Fruit fly (Drosophila melanogaster) whole organism, embryonic: ENCODE data around the gene apolpp.

Experiments used
- Atf6 ChIP-seq: fragments of 200-800 bp; sonication (Bioruptor generic); IDR thresholded peaks from 2 replicates; pipeline ENCODE4 v1.3.6; 2022; ENCODE audit warnings: missing biosample characterization, missing genetic modification characterization
- BEAF-32 ChIP-seq: fragments of 200-800 bp; sonication (Bioruptor generic); optimal IDR thresholded peaks from 3 replicates; lab custom pipeline; 2017; ENCODE audit warnings: missing biosample characterization, missing genetic modification characterization, mild to moderate bottlenecking, moderate library complexity, missing genetic modification reagents
- Bgb ChIP-seq: fragments of 200-800 bp; sonication (Bioruptor generic); IDR thresholded peaks from 2 replicates; pipeline ENCODE4 v1.3.6; 2022; ENCODE audit warnings: missing biosample characterization, missing genetic modification characterization; ENCODE audit not compliant: partially characterized antibody
- CG10209 ChIP-seq: fragments of 200-800 bp; sonication (Bioruptor generic); optimal IDR thresholded peaks from 3 replicates; lab custom pipeline; 2017; ENCODE audit warnings: missing biosample characterization, mild to moderate bottlenecking, missing genetic modification characterization, missing genetic modification reagents
- CG10543 ChIP-seq: fragments of 200-800 bp; sonication (Bioruptor generic); optimal IDR thresholded peaks from 3 replicates; lab custom pipeline; 2017; ENCODE audit warnings: missing biosample characterization, mild to moderate bottlenecking, missing genetic modification characterization, moderate library complexity
- CG10979 ChIP-seq: fragments of 200-800 bp; sonication (Bioruptor generic); optimal IDR thresholded peaks from 2 replicates; lab custom pipeline; 2018; ENCODE audit warnings: missing biosample characterization, mild to moderate bottlenecking, missing genetic modification characterization, moderate library complexity
- CG11696 ChIP-seq: fragments of 200-800 bp; sonication (Bioruptor generic); IDR thresholded peaks from 2 replicates; pipeline ENCODE4 v1.3.6; 2022; ENCODE audit warnings: missing biosample characterization, missing genetic modification characterization
- CG13287 ChIP-seq: fragments of 200-800 bp; sonication (Bioruptor generic); IDR thresholded peaks from 2 replicates; pipeline ENCODE4 v1.3.6; 2022; ENCODE audit warnings: missing biosample characterization, missing genetic modification characterization; ENCODE audit not compliant: partially characterized antibody
- CG17359 ChIP-seq: fragments of 200-800 bp; sonication (Bioruptor generic); optimal IDR thresholded peaks from 3 replicates; lab custom pipeline; 2018; ENCODE audit warnings: missing biosample characterization, mild to moderate bottlenecking, missing genetic modification characterization, moderate library complexity
- CG17568 ChIP-seq: fragments of 200-800 bp; sonication (Bioruptor generic); optimal IDR thresholded peaks from 2 replicates; lab custom pipeline; 2018; ENCODE audit warnings: missing biosample characterization, mild to moderate bottlenecking, missing genetic modification characterization, moderate library complexity
- CG18619 ChIP-seq: fragments of 200-800 bp; sonication (Bioruptor generic); optimal IDR thresholded peaks from 3 replicates; lab custom pipeline; 2017; ENCODE audit warnings: missing biosample characterization, mild to moderate bottlenecking, missing genetic modification characterization
- CG18764 ChIP-seq: fragments of 200-800 bp; sonication (Bioruptor generic); optimal IDR thresholded peaks from 3 replicates; lab custom pipeline; 2016; ENCODE audit warnings: missing biosample characterization, missing genetic modification characterization
- CG2129 ChIP-seq: fragments of 200-800 bp; sonication (Bioruptor generic); IDR thresholded peaks from 2 replicates; pipeline ENCODE4 v1.3.6; 2022; ENCODE audit warnings: missing biosample characterization, missing genetic modification characterization; ENCODE audit not compliant: partially characterized antibody
- CG30020 ChIP-seq: fragments of 200-800 bp; optimal IDR thresholded peaks from 2 replicates; lab custom pipeline; 2019; ENCODE audit warnings: missing biosample characterization, mild to moderate bottlenecking, missing genetic modification characterization, moderate library complexity
- CG31388 ChIP-seq: fragments of 200-800 bp; sonication (Bioruptor generic); optimal IDR thresholded peaks from 2 replicates; lab custom pipeline; 2016; ENCODE audit warnings: missing biosample characterization, missing genetic modification characterization
- CG31441 ChIP-seq: fragments of 200-800 bp; sonication (Bioruptor generic); IDR thresholded peaks from 2 replicates; pipeline ENCODE4 v1.3.6; 2022; ENCODE audit warnings: missing biosample characterization, missing genetic modification characterization
- CG34224 ChIP-seq: fragments of 200-800 bp; sonication (Bioruptor generic); IDR thresholded peaks from 3 replicates; pipeline ENCODE4 v1.3.6; 2022; ENCODE audit warnings: missing biosample characterization, missing genetic modification characterization; ENCODE audit not compliant: partially characterized antibody
- CG4328 ChIP-seq: fragments of 200-800 bp; sonication (Bioruptor generic); optimal IDR thresholded peaks from 3 replicates; lab custom pipeline; 2017; ENCODE audit warnings: missing biosample characterization, missing genetic modification reagents, missing genetic modification characterization
- CG4820 ChIP-seq: fragments of 200-800 bp; sonication (Bioruptor generic); optimal IDR thresholded peaks from 3 replicates; lab custom pipeline; 2016; ENCODE audit warnings: missing biosample characterization, missing genetic modification characterization
- CG6175 ChIP-seq: fragments of 200-800 bp; sonication (Bioruptor generic); IDR thresholded peaks from 3 replicates; pipeline ENCODE4 v1.3.6; 2022; ENCODE audit warnings: missing biosample characterization, missing genetic modification characterization
- CG6854 ChIP-seq: fragments of 200-800 bp; sonication (Bioruptor generic); optimal IDR thresholded peaks from 3 replicates; lab custom pipeline; 2017; ENCODE audit warnings: missing biosample characterization, mild to moderate bottlenecking, missing genetic modification characterization
- Doc2 ChIP-seq: fragments of 200-800 bp; sonication (Bioruptor generic); IDR thresholded peaks from 2 replicates; pipeline ENCODE4 v1.3.6; 2022; ENCODE audit warnings: missing biosample characterization, missing genetic modification characterization
- H2.0 ChIP-seq: fragments of 200-800 bp; sonication (Bioruptor generic); IDR thresholded peaks from 2 replicates; pipeline ENCODE4 v1.3.6; 2022; ENCODE audit warnings: missing biosample characterization, missing genetic modification characterization
- HmgD ChIP-seq: fragments of 200-800 bp; sonication (Bioruptor generic); optimal IDR thresholded peaks from 3 replicates; lab custom pipeline; 2016; ENCODE audit warnings: missing biosample characterization, missing genetic modification characterization
- Hsf ChIP-seq: fragments of 200-800 bp; sonication (Bioruptor generic); optimal IDR thresholded peaks from 3 replicates; lab custom pipeline; 2016; ENCODE audit warnings: missing biosample characterization, missing genetic modification characterization
- Med ChIP-seq: fragments of 200-800 bp; sonication (Bioruptor generic); peaks from one replicate; lab custom pipeline; 2016; ENCODE audit warnings: missing biosample characterization, missing genetic modification characterization, mild to moderate bottlenecking, inconsistent platforms, moderate library complexity
- Meics ChIP-seq: fragments of 200-800 bp; sonication (Bioruptor generic); optimal IDR thresholded peaks from 2 replicates; lab custom pipeline; 2017; ENCODE audit warnings: missing biosample characterization, mild to moderate bottlenecking, missing genetic modification characterization
- Nf-YC ChIP-seq: fragments of 200-800 bp; optimal IDR thresholded peaks from 3 replicates; lab custom pipeline; 2019; ENCODE audit warnings: missing biosample characterization, mild to moderate bottlenecking, missing genetic modification characterization, moderate library complexity
- Oaz ChIP-seq: fragments of 200-800 bp; sonication (Bioruptor generic); IDR thresholded peaks from 2 replicates; pipeline ENCODE4 v1.3.6; 2022; ENCODE audit warnings: missing biosample characterization, missing genetic modification characterization
- Sin3A ChIP-seq: fragments of >200 bp; optimal IDR thresholded peaks from 2 replicates; lab custom pipeline; 2018
- Sry-δ ChIP-seq: fragments of 200-800 bp; sonication (Bioruptor generic); optimal IDR thresholded peaks from 2 replicates; lab custom pipeline; 2016; ENCODE audit warnings: missing biosample characterization, missing genetic modification characterization
- ap ChIP-seq: fragments of 200-800 bp; sonication (Bioruptor generic); IDR thresholded peaks from 2 replicates; pipeline ENCODE4 v1.3.6; 2022; ENCODE audit warnings: missing biosample characterization, missing genetic modification characterization
- cas ChIP-seq: fragments of 200-800 bp; sonication (Bioruptor generic); IDR thresholded peaks from 2 replicates; pipeline ENCODE4 v1.3.6; 2022; ENCODE audit warnings: missing biosample characterization, missing genetic modification characterization
- chinmo ChIP-seq: fragments of 200-800 bp; sonication (Bioruptor generic); IDR thresholded peaks from 4 replicates; pipeline ENCODE4 v1.3.6; 2022; ENCODE audit warnings: missing biosample characterization, missing genetic modification characterization; ENCODE audit not compliant: partially characterized antibody
- ems ChIP-seq: fragments of 200-800 bp; sonication (Bioruptor generic); optimal IDR thresholded peaks from 3 replicates; lab custom pipeline; 2016; ENCODE audit warnings: missing biosample characterization, missing genetic modification characterization
- ewg ChIP-seq: fragments of 200-800 bp; sonication (Bioruptor generic); optimal IDR thresholded peaks from 3 replicates; lab custom pipeline; 2017; ENCODE audit warnings: mild to moderate bottlenecking, missing biosample characterization, missing genetic modification reagents, missing genetic modification characterization
- gsb ChIP-seq: fragments of 200-800 bp; sonication (Bioruptor generic); IDR thresholded peaks from 2 replicates; pipeline ENCODE4 v1.3.6; 2022; ENCODE audit warnings: missing biosample characterization, missing genetic modification characterization
- ham ChIP-seq: fragments of 200-800 bp; sonication (Bioruptor generic); IDR thresholded peaks from 2 replicates; pipeline ENCODE4 v1.3.6; 2022; ENCODE audit warnings: missing biosample characterization, missing genetic modification characterization
- hbn ChIP-seq: fragments of 200-800 bp; sonication (Bioruptor generic); IDR thresholded peaks from 2 replicates; pipeline ENCODE4 v1.3.6; 2022; ENCODE audit warnings: missing biosample characterization, missing genetic modification characterization; ENCODE audit not compliant: partially characterized antibody
- kni ChIP-seq: fragments of 200-800 bp; sonication (Bioruptor generic); optimal IDR thresholded peaks from 3 replicates; lab custom pipeline; 2017; ENCODE audit warnings: mild to moderate bottlenecking, missing biosample characterization, missing genetic modification reagents, missing genetic modification characterization
- nom ChIP-seq: fragments of 200-800 bp; sonication (Bioruptor generic); optimal IDR thresholded peaks from 2 replicates; lab custom pipeline; 2017; ENCODE audit warnings: missing biosample characterization, missing genetic modification characterization, mild to moderate bottlenecking, moderate library complexity, missing genetic modification reagents
- pan ChIP-seq, 4 experiments: fragments of >200 bp in 3 of 4; fragments of 200-800 bp in 1 of 4; sonication (Bioruptor generic) in 1 of 4; optimal IDR thresholded peaks in 3 of 4; IDR thresholded peaks in 1 of 4; 2 replicates each; pipeline versions ENCODE4 v1.3.6 to Lab custom; 2017 to 2022; ENCODE audit warnings: missing biosample characterization in 2 of 4, missing genetic modification characterization in 2 of 4, mixed read lengths in 1 of 4
- row ChIP-seq: fragments of 200-800 bp; sonication (Bioruptor generic); IDR thresholded peaks from 3 replicates; pipeline ENCODE4 v1.3.6; 2022; ENCODE audit warnings: missing biosample characterization, missing genetic modification characterization
- sens ChIP-seq: fragments of 200-800 bp; sonication (Bioruptor generic); peaks from one replicate; lab custom pipeline; 2016; ENCODE audit warnings: missing biosample characterization, missing genetic modification characterization
- slbo ChIP-seq: fragments of 200-800 bp; sonication (Bioruptor generic); IDR thresholded peaks from 2 replicates; pipeline ENCODE4 v1.3.6; 2022; ENCODE audit warnings: missing biosample characterization, missing genetic modification characterization
- ssp ChIP-seq: fragments of 200-800 bp; sonication (Bioruptor generic); IDR thresholded peaks from 2 replicates; pipeline ENCODE4 v1.3.6; 2022; ENCODE audit warnings: missing biosample characterization, missing genetic modification characterization
- vvl ChIP-seq: fragments of 200-800 bp; sonication (Bioruptor generic); IDR thresholded peaks from 2 replicates; pipeline ENCODE4 v1.3.6; 2022; ENCODE audit warnings: missing biosample characterization, missing genetic modification characterization
- wor ChIP-seq: fragments of 200-800 bp; sonication (Bioruptor generic); IDR thresholded peaks from 2 replicates; pipeline ENCODE4 v1.3.6; 2022; ENCODE audit warnings: missing biosample characterization, missing genetic modification characterization

The apolpp gene

DNA sequence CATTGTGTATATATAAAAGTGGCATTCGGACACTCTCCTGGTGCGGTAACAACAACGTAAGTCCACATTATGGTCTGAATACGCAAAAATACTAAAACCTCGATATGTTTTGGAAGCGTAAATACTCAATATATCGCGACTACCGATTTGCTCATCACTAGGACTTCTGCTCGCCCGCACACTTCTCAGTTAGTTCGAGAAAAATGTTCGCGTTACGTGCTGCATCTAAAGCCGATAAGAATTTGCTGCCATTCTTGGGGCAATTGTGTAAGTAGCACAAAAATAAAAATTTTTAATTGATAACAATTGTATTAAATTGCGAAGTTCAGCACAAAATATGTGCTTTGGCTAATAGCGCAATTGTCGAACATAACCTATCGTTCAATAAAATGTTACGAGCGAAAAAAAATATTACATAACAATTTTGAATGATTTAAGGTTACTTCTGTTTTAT lies 29.1 kb upstream of the apolpp start, which contains the start of gene CG11076 (continued):
- no peak for TF ChIP-seq pan (optimal IDR thresholded peaks at IDR 0.05; lab: Kevin White, UChicago)
- TF ChIP-seq pan (GFP tag; optimal IDR thresholded peaks at IDR 0.05 in 1 of 2, IDR thresholded peaks at IDR 0.05 in 1 of 2): no peak
- peak; percentile 72 for TF ChIP-seq nom (GFP tag; lab: Kevin White, UChicago)
- no peak for TF ChIP-seq CG10543 (GFP tag; lab: Kevin White, UChicago)
- TF ChIP-seq CG6175 (GFP tag; lab: Robert Waterston, UW): no peak
- no peak for TF ChIP-seq slbo (GFP tag; lab: Robert Waterston, UW)
- peak; percentile 46 for TF ChIP-seq CG4328 (GFP tag; lab: Kevin White, UChicago)
- peak; percentile 33 for TF ChIP-seq CG17359 (tag; lab: Kevin White, UChicago)
- TF ChIP-seq hbn (GFP tag; lab: Robert Waterston, UW): no peak
- 0 out of 2 replicates have a peak, but pooled peaks have one; percentile 27 for TF ChIP-seq CG2129 (GFP tag; lab: Robert Waterston, UW)
- TF ChIP-seq Hsf: peak; percentile 4
- TF ChIP-seq CG34224 (GFP tag; lab: Robert Waterston, UW): peak; percentile 71

DNA sequence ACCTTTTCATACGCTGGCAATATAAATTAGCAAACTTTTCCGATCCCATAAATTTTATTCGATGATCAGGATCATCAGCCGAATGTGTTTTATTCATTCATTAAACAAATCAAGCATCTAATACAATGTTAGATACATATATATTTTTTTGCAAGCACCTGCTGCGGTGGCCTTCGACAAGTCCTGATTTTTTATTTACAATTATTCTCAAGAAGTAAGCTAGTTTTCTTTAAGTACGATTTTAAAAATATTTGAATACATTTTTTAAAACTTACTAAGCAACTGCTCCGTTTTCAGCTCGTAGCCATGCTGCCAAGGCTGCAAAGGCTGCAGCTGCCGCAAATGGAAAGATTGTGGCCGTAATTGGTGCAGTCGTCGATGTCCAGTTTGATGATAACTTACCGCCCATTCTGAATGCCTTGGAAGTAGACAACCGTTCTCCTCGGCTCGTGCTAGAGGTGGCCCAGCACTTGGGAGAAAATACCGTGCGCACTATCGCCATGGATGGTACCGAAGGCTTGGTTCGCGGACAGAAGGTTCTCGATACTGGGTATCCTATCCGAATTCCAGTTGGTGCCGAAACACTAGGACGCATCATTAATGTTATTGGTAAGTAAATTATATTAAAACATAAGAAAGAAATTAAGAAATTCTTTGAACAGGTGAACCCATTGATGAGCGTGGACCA lies 28.0 kb upstream of the apolpp start:
- TF ChIP-seq CG10979: no peak
- TF ChIP-seq CG30020 (tag; lab: Kevin White, UChicago): peak; percentile 69
- TF ChIP-seq CG6854 (GFP tag; lab: Kevin White, UChicago): no peak
- TF ChIP-seq BEAF-32: peak; percentile 57
- no peak for TF ChIP-seq CG17568 (GFP tag; lab: Kevin White, UChicago)
- no peak for TF ChIP-seq CG10209 (GFP tag; lab: Kevin White, UChicago)
- TF ChIP-seq H2.0 (GFP tag; lab: Robert Waterston, UW): no peak
- peak; percentile 28; the same call in 1 of the 2 replicates for TF ChIP-seq CG2129 (GFP tag; lab: Robert Waterston, UW)
- TF ChIP-seq chinmo (GFP tag; lab: Robert Waterston, UW): no peak
- TF ChIP-seq ap (GFP tag; lab: Robert Waterston, UW): no peak
- no peak for TF ChIP-seq wor (GFP tag; lab: Robert Waterston, UW)
- TF ChIP-seq Meics (GFP tag; lab: Kevin White, UChicago): no peak
- peak; percentile 30; the same call in 1 of the 3 replicates for TF ChIP-seq row (GFP tag; lab: Robert Waterston, UW)
- TF ChIP-seq Sry-δ (GFP tag; lab: Kevin White, UChicago): peak; percentile 54
- TF ChIP-seq ssp (GFP tag; lab: Robert Waterston, UW): no peak
- TF ChIP-seq HmgD (GFP tag; lab: Kevin White, UChicago): no peak
- TF ChIP-seq Oaz: no peak
- TF ChIP-seq ewg (GFP tag; lab: Kevin White, UChicago): no peak
- no peak for TF ChIP-seq Nf-YC
- no peak for TF ChIP-seq CG4820 (GFP tag; lab: Kevin White, UChicago)
- no peak for TF ChIP-seq CG31441 (GFP tag; lab: Robert Waterston, UW)
- peak; percentile 68 for TF ChIP-seq Med (GFP tag; lab: Kevin White, UChicago)
- no peak for TF ChIP-seq vvl (GFP tag; lab: Robert Waterston, UW)
- TF ChIP-seq ham (GFP tag; lab: Robert Waterston, UW): no peak
- no peak for TF ChIP-seq CG11696 (GFP tag; lab: Robert Waterston, UW)
- TF ChIP-seq CG13287: no peak
- no peak for TF ChIP-seq CG18764 (GFP tag; lab: Kevin White, UChicago)
- no peak for TF ChIP-seq gsb
- TF ChIP-seq CG31388: no peak
- TF ChIP-seq CG18619: no peak
- peak; percentile 76 for TF ChIP-seq sens (GFP tag; lab: Kevin White, UChicago)
- TF ChIP-seq Sin3A: no peak
- TF ChIP-seq Doc2 (GFP tag; lab: Robert Waterston, UW): no peak
- no peak for TF ChIP-seq cas (GFP tag; lab: Robert Waterston, UW)
- no peak for TF ChIP-seq ems
- no peak for TF ChIP-seq Atf6 (GFP tag; lab: Robert Waterston, UW)
- no peak for TF ChIP-seq kni (GFP tag; lab: Kevin White, UChicago)
- peak; percentile 53; the same call in 1 of the 2 replicates for TF ChIP-seq Bgb
